Fruit fly (Drosophila melanogaster): ENCODE data around the gene CG11037.

Gene CG11037

DNA sequence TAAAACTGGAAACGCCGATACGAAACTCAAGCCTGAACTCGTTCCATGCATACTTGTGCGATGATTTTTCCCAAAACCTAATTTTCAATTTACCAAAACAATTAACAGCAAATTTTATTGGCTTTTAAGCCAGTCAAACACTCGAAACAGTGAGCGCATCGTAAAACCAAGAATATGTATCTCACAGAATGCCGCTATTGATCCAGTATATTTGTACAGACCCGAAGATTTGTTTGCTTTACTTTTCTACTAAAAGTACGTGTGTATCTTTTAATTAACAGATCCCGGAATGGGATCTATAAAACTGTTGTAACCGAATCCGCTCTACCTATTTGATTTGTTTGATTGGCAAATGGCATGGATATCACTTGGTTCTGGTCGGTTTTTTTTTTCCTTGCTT is 7.1 kb downstream of the CG11037 start (continued):
- TF ChIP-seq Stat92E (GFP tag; optimal IDR thresholded peaks at IDR 0.05), result no peak
- no peak for TF ChIP-seq CG3065 (GFP tag; optimal IDR thresholded peaks at IDR 0.05)
- TF ChIP-seq CG12391 (tag; optimal IDR thresholded peaks at IDR 0.05), result no peak
- TF ChIP-seq CG11504 (tag; optimal IDR thresholded peaks at IDR 0.05), result no peak
- no peak for TF ChIP-seq CG8924 (tag; optimal IDR thresholded peaks at IDR 0.05)
- TF ChIP-seq CG2678 (tag; optimal IDR thresholded peaks at IDR 0.05), result no peak
- no peak for TF ChIP-seq CG10543 (GFP tag; optimal IDR thresholded peaks at IDR 0.05)
- TF ChIP-seq CG2889 (GFP tag; IDR thresholded peaks at IDR 0.05), result no peak
- TF ChIP-seq CG30403 (GFP tag; optimal IDR thresholded peaks at IDR 0.05), result no peak
- TF ChIP-seq fd96Cb (tag; optimal IDR thresholded peaks at IDR 0.05), result no peak
- TF ChIP-seq salm (tag; optimal IDR thresholded peaks at IDR 0.05), result no peak
- no peak for TF ChIP-seq CG7963 (GFP tag; IDR thresholded peaks at IDR 0.05; ENCODE audit: partially characterized antibody)
- no peak for TF ChIP-seq crp (GFP tag; optimal IDR thresholded peaks at IDR 0.05)
- no peak for TF ChIP-seq CG13624 (GFP tag; optimal IDR thresholded peaks at IDR 0.05)
- no peak for TF ChIP-seq grn (GFP tag; optimal IDR thresholded peaks at IDR 0.05)
- TF ChIP-seq disco-r (GFP tag; optimal IDR thresholded peaks at IDR 0.05), result no peak
- TF ChIP-seq CG12236 (GFP tag; optimal IDR thresholded peaks at IDR 0.05), result no peak
- no peak for TF ChIP-seq HLHmδ (GFP tag; optimal IDR thresholded peaks at IDR 0.05)
- no peak for TF ChIP-seq Fer1 (GFP tag; optimal IDR thresholded peaks at IDR 0.05)
- peak; percentile 25 for TF ChIP-seq CrebB (tag; optimal IDR thresholded peaks at IDR 0.05)
- no peak for TF ChIP-seq CG6854 (GFP tag; optimal IDR thresholded peaks at IDR 0.05)
- TF ChIP-seq CG5245 (GFP tag; optimal IDR thresholded peaks at IDR 0.05), result no peak
- no peak for TF ChIP-seq GATAe (GFP tag; conservative IDR thresholded peaks at IDR 0.05)
- no peak for TF ChIP-seq stc (GFP tag; IDR thresholded peaks at IDR 0.05)
- TF ChIP-seq zfh2 (GFP tag; optimal IDR thresholded peaks at IDR 0.05), result no peak
- no peak for TF ChIP-seq run (tag; optimal IDR thresholded peaks at IDR 0.05)
- TF ChIP-seq zfh1 (GFP tag; IDR thresholded peaks at IDR 0.05), result no peak
- no peak for TF ChIP-seq CG30020 (tag; optimal IDR thresholded peaks at IDR 0.05)
- no peak for TF ChIP-seq mirr (GFP tag; optimal IDR thresholded peaks at IDR 0.05)
- TF ChIP-seq MESR4 (GFP tag; optimal IDR thresholded peaks at IDR 0.05), result no peak
- no peak for TF ChIP-seq Hey (tag; optimal IDR thresholded peaks at IDR 0.05)
- TF ChIP-seq Xrp1 (GFP tag; IDR thresholded peaks at IDR 0.05), result peak; percentile 48; the same call in 1 of the 2 replicates
- TF ChIP-seq CG11560 (tag; IDR thresholded peaks at IDR 0.05), result no peak
- no peak for TF ChIP-seq CG8478 (optimal IDR thresholded peaks at IDR 0.05)
- TF ChIP-seq CG10274 (GFP tag; optimal IDR thresholded peaks at IDR 0.05), result no peak
- TF ChIP-seq CG11456 (GFP tag; IDR thresholded peaks at IDR 0.05), result no peak
- TF ChIP-seq H2.0 (GFP tag; IDR thresholded peaks at IDR 0.05), result no peak
- TF ChIP-seq trh (GFP tag; optimal IDR thresholded peaks at IDR 0.05), result no peak
- TF ChIP-seq Jarid2 (GFP tag; optimal IDR thresholded peaks at IDR 0.05), result no peak
- no peak for TF ChIP-seq C15 (GFP tag; IDR thresholded peaks at IDR 0.05)
- TF ChIP-seq CG18476 (GFP tag; optimal IDR thresholded peaks at IDR 0.05), result no peak
- TF ChIP-seq Kr (GFP tag; optimal IDR thresholded peaks at IDR 0.05), result no peak
- no peak for TF ChIP-seq CG13894 (tag; optimal IDR thresholded peaks at IDR 0.05)
- no peak for TF ChIP-seq YL-1 (GFP tag; optimal IDR thresholded peaks at IDR 0.05)
- TF ChIP-seq en (GFP tag; optimal IDR thresholded peaks at IDR 0.05), result no peak
- no peak for TF ChIP-seq abd-A (tag; optimal IDR thresholded peaks at IDR 0.05)
- TF ChIP-seq Blimp-1 (GFP tag; optimal IDR thresholded peaks at IDR 0.05), result peak; percentile 41
- TF ChIP-seq sug (tag; optimal IDR thresholded peaks at IDR 0.05), result no peak
- no peak for TF ChIP-seq CG8765 (GFP tag; IDR thresholded peaks at IDR 0.05)
- TF ChIP-seq wek (GFP tag; optimal IDR thresholded peaks at IDR 0.05), result peak; percentile 56
- TF ChIP-seq btn (GFP tag; optimal IDR thresholded peaks at IDR 0.05), result no peak
- no peak for TF ChIP-seq CG6791 (GFP tag; IDR thresholded peaks at IDR 0.05; ENCODE audit: partially characterized antibody)
